Worm (Caenorhabditis elegans): Measurements from ENCODE around the gene C25E10.11.

The C25E10.11 gene

DNA sequence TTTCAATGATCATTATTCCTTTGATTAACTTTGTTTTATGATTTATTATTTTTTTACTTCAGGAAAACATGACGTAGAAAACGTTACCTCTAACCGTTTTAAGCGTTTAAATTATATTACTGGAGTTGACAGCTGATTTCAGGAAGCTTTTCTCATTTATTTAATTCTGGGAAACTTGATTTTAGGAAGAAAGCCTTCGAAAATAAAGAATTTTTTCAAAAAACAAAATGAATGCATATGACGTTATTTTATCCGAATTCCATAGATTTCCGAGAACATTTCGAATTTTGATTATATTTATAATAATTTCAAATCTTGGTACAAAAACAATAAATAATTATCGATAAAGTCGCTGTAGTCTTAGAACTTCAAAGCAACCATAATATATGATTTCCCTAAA is 9.3 kb downstream of the C25E10.11 start:
- TF ChIP-seq pes-1 (GFP tag; IDR thresholded peaks at IDR 0.05) (no peak), aly-1 (tag; optimal IDR thresholded peaks at IDR 0.05) (no peak), hmg-4 (GFP tag; optimal IDR thresholded peaks at IDR 0.05) (no peak), tbx-37 (GFP tag; conservative IDR thresholded peaks at IDR 0.05) (no peak), tbx-11 (GFP tag; IDR thresholded peaks at IDR 0.05) (no peak), hmbx-1 (tag; optimal IDR thresholded peaks at IDR 0.05) (no peak), ets-7 (tag; optimal IDR thresholded peaks at IDR 0.05) (no peak), sea-1 (GFP tag; conservative IDR thresholded peaks at IDR 0.05) (no peak), ceh-13 (GFP tag; optimal IDR thresholded peaks at IDR 0.05) (no peak), ceh-36 (tag; optimal IDR thresholded peaks at IDR 0.05) (no peak), B0310.2 (tag; optimal IDR thresholded peaks at IDR 0.05) (no peak), flt-1 (GFP tag; IDR thresholded peaks at IDR 0.05) (no peak), F13C5.2 (tag; optimal IDR thresholded peaks at IDR 0.05) (no peak), hnd-1 (tag; optimal IDR thresholded peaks at IDR 0.05) (no peak), tra-4 (tag; optimal IDR thresholded peaks at IDR 0.05) (no peak), ama-1 (optimal IDR thresholded peaks at IDR 0.05) (no peak), scrt-1 (GFP tag; IDR thresholded peaks at IDR 0.05) (no peak)

DNA sequence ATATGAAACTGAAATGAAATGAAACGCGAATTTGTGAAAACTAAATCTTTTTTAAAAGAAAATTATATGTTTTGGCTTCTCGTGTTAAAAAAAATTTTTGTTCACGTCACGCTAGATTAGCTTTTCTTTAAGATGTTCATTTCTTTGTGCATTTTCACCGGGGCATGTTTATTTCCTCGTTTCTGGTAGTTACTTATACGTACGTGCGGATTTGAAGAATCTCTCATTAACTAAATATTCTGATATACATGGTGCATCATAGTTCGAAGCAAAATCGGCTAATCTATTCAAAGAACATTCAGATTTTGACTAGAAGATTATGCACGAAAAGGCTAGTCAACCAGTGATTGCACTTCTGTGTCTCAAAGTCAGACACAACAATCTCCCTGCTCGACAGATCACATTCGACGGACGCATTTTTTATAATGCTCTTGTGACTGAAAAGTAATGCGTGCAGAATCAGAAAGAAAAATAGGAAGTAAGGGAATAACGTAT is 10.9 kb downstream of the C25E10.11 start, which contains the start of gene C25E10.17:
Gene C25E10.17, minus strand, starts transcription at position 51 of the 495 bp plus-strand sequence.
- TF ChIP-seq ceh-36 (tag; optimal IDR thresholded peaks at IDR 0.05): no peak
- TF ChIP-seq sea-1 (GFP tag; conservative IDR thresholded peaks at IDR 0.05): no peak
- TF ChIP-seq hnd-1 (tag; optimal IDR thresholded peaks at IDR 0.05): no peak
- TF ChIP-seq ets-7 (tag; optimal IDR thresholded peaks at IDR 0.05): no peak
- TF ChIP-seq tra-4 (tag; optimal IDR thresholded peaks at IDR 0.05): no peak

DNA sequence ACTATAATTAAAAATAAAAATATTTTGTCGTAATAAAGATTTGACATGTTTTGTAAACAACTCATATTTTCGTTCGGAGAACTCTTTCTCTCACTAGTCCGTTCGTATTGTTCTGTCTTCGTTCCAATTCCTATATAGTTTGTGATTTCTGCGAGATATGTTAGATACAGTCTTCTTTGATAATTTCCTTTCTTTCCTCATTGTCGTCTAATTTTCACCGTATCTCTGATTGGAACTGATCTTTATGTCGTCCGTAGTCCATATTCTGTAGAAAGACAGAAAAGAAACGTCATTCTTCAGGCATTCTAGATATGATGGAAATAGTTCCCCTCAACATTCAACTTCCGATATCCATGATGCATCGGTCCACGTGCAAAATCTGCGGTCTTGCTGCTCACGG is 13.7 kb downstream of the C25E10.11 start, which contains the start of gene nhr-30:
Gene nhr-30, plus strand, starts transcription at position 301 of the 400 bp plus-strand sequence.
- TF ChIP-seq aly-1 (tag; optimal IDR thresholded peaks at IDR 0.05): no peak
- no peak for TF ChIP-seq tra-4 (tag; optimal IDR thresholded peaks at IDR 0.05)
- TF ChIP-seq hmbx-1 (tag; optimal IDR thresholded peaks at IDR 0.05): no peak
- no peak for TF ChIP-seq flt-1 (GFP tag; IDR thresholded peaks at IDR 0.05)
- no peak for TF ChIP-seq tbx-37 (GFP tag; conservative IDR thresholded peaks at IDR 0.05)
- no peak for TF ChIP-seq ceh-36 (tag; optimal IDR thresholded peaks at IDR 0.05)
- no peak for TF ChIP-seq scrt-1 (GFP tag; IDR thresholded peaks at IDR 0.05)
- TF ChIP-seq pes-1 (GFP tag; IDR thresholded peaks at IDR 0.05): no peak
- no peak for TF ChIP-seq B0310.2 (tag; optimal IDR thresholded peaks at IDR 0.05)
- no peak for TF ChIP-seq hnd-1 (tag; optimal IDR thresholded peaks at IDR 0.05)

DNA sequence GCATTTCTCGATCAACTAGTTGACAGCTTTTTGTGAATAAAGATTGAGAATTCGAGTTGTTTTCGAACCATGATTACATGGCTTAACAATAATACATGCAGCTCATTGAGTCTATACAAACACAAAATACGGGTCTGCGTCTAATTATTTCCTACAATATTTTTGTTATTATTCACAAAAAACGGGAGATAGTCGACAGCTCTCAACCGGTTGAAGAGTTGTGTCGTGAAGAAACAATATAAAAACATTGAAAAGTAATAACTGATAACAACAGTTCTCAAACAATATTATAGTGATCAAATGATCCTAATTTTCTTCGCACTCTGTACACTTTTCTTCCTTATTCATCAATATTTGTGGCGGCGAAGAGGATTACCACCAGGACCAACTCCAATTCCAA is 17.5 kb downstream of the C25E10.11 start, which contains the start of gene cyp-33B1:
Gene cyp-33B1, plus strand, starts transcription at position 301 of the 400 bp plus-strand sequence.
- TF ChIP-seq ets-7 (tag; optimal IDR thresholded peaks at IDR 0.05): no peak
- TF ChIP-seq hnd-1 (tag; optimal IDR thresholded peaks at IDR 0.05): no peak
- no peak for TF ChIP-seq B0310.2 (tag; optimal IDR thresholded peaks at IDR 0.05)
- TF ChIP-seq aly-1 (tag; optimal IDR thresholded peaks at IDR 0.05): no peak
- TF ChIP-seq flt-1 (GFP tag; IDR thresholded peaks at IDR 0.05): no peak
- no peak for TF ChIP-seq tbx-37 (GFP tag; conservative IDR thresholded peaks at IDR 0.05)
- no peak for TF ChIP-seq ama-1 (optimal IDR thresholded peaks at IDR 0.05)

DNA sequence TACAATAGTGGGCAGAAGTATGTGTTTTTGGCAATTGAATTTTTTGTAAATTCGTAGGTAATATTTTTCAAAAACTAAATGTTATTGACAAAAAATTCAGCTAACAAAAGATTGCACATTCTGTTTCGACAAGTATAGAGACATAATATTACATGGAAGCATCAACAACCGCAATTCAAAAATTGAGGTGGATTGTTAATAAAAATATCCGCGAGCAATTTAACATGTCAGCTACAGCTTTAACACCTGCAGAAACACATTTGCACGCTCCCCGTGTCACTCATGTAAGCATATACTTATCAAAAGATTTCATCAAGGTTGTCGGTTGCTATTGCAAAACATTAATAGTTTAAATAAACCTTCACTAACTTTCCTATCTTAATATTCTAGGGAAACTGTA is 22.8 kb downstream of the C25E10.11 start, which contains the start of gene srsx-34:
Gene srsx-34, plus strand, starts transcription at position 301 of the 400 bp plus-strand sequence.
- TF ChIP-seq hmbx-1 (tag; optimal IDR thresholded peaks at IDR 0.05) (no peak), ceh-13 (GFP tag; optimal IDR thresholded peaks at IDR 0.05) (no peak), ceh-36 (tag; optimal IDR thresholded peaks at IDR 0.05) (no peak), B0310.2 (tag; optimal IDR thresholded peaks at IDR 0.05) (no peak), ets-7 (tag; optimal IDR thresholded peaks at IDR 0.05) (no peak), aly-1 (tag; optimal IDR thresholded peaks at IDR 0.05) (no peak), tbx-37 (GFP tag; conservative IDR thresholded peaks at IDR 0.05) (no peak), F13C5.2 (tag; optimal IDR thresholded peaks at IDR 0.05) (no peak), scrt-1 (GFP tag; IDR thresholded peaks at IDR 0.05) (no peak), tra-4 (tag; optimal IDR thresholded peaks at IDR 0.05) (no peak)

DNA sequence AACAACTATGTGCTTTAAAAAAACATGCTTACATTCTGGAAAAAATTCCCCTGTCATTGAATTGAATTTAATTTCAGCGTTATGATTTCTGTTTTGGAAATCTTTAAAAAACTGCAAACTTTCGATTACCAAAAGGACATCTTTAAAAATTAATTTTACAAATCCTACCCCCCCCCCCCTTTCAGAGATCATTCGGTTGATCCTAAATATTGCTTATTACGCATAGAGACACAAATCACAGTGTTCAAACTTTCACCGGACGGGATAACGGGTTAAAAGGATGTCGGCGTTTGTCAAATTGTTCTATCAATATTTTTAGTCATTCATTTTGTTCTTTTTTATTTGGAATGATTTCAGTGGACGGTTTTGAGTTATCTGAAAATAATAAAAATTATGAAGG is 25.3 kb downstream of the C25E10.11 start, which contains the start of gene C25E10.4:
Gene C25E10.4, plus strand, starts transcription at position 301 of the 400 bp plus-strand sequence.
- TF ChIP-seq hmbx-1 (tag; optimal IDR thresholded peaks at IDR 0.05): no peak
- no peak for TF ChIP-seq tbx-37 (GFP tag; conservative IDR thresholded peaks at IDR 0.05)
- no peak for TF ChIP-seq scrt-1 (GFP tag; IDR thresholded peaks at IDR 0.05)

DNA sequence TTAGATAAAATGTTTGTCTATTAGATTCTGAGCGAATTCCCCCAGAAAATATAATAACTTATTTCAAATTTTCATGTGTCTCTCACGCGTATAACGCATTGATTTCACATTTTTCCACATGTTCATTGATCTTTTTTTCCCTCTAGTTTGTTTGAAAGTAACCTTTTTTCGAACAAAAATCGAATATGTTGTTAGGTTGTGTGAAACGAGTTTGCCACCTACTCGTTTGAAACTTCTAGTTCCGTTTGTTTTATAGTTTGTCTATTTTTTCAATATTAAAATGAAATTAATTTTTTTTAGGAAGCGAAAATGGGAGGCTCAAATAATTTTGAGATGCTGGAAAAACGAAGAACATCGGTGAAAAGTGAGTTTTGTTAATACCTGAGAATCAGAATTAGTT is 28.3 kb downstream of the C25E10.11 start, which contains the start of gene C25E10.5:
Gene C25E10.5, plus strand, starts transcription at position 301 of the 400 bp plus-strand sequence.
- TF ChIP-seq ets-7 (tag; optimal IDR thresholded peaks at IDR 0.05): no peak
- no peak for TF ChIP-seq pes-1 (GFP tag; IDR thresholded peaks at IDR 0.05)
- TF ChIP-seq aly-1 (tag; optimal IDR thresholded peaks at IDR 0.05): no peak
- TF ChIP-seq ceh-36 (tag; optimal IDR thresholded peaks at IDR 0.05): no peak
- no peak for TF ChIP-seq tbx-37 (GFP tag; conservative IDR thresholded peaks at IDR 0.05)
- no peak for TF ChIP-seq sea-1 (GFP tag; conservative IDR thresholded peaks at IDR 0.05)
- TF ChIP-seq ama-1 (optimal IDR thresholded peaks at IDR 0.05): no peak
- no peak for TF ChIP-seq ceh-13 (GFP tag; optimal IDR thresholded peaks at IDR 0.05)
- no peak for TF ChIP-seq hmbx-1 (tag; optimal IDR thresholded peaks at IDR 0.05)
- no peak for TF ChIP-seq F13C5.2 (tag; optimal IDR thresholded peaks at IDR 0.05)
- no peak for TF ChIP-seq tbx-11 (GFP tag; IDR thresholded peaks at IDR 0.05)
- TF ChIP-seq flt-1 (GFP tag; IDR thresholded peaks at IDR 0.05): no peak
- no peak for TF ChIP-seq B0310.2 (tag; optimal IDR thresholded peaks at IDR 0.05)
- TF ChIP-seq tra-4 (tag; optimal IDR thresholded peaks at IDR 0.05): no peak
- TF ChIP-seq hmg-4 (GFP tag; optimal IDR thresholded peaks at IDR 0.05): no peak
- no peak for TF ChIP-seq scrt-1 (GFP tag; IDR thresholded peaks at IDR 0.05)
- no peak for TF ChIP-seq hnd-1 (tag; optimal IDR thresholded peaks at IDR 0.05)

DNA sequence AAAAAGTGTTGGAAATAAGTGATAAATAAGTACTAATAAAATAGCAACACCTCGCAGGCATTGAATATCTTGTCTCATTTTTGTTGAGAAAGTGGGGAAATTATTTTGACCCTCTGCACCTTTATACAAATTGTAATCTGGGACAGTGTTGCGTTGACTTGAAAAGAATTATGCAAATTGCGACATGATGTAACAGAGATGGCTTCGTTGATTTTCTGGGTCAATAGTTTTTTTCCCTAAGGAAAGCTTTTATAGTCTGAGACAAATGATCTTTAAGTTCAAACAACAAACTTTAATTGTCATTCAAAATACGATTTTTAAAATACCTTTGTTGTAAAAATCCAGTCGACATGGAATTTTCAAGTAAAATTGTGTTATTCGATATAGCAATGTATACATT is 33.8 kb downstream of the C25E10.11 start, which contains the start of gene bus-1:
Gene bus-1, minus strand, starts transcription at position 101 of the 400 bp plus-strand sequence.
- TF ChIP-seq scrt-1 (GFP tag; IDR thresholded peaks at IDR 0.05) (no peak), ceh-36 (tag; optimal IDR thresholded peaks at IDR 0.05) (no peak), tbx-11 (GFP tag; IDR thresholded peaks at IDR 0.05) (no peak), aly-1 (tag; optimal IDR thresholded peaks at IDR 0.05) (no peak), B0310.2 (tag; optimal IDR thresholded peaks at IDR 0.05) (no peak), tra-4 (tag; optimal IDR thresholded peaks at IDR 0.05) (no peak), tbx-37 (GFP tag; conservative IDR thresholded peaks at IDR 0.05) (no peak), hmbx-1 (tag; optimal IDR thresholded peaks at IDR 0.05) (no peak), F13C5.2 (tag; optimal IDR thresholded peaks at IDR 0.05) (no peak), hmg-4 (GFP tag; optimal IDR thresholded peaks at IDR 0.05) (no peak), pes-1 (GFP tag; IDR thresholded peaks at IDR 0.05) (no peak), ama-1 (optimal IDR thresholded peaks at IDR 0.05) (no peak), ceh-13 (GFP tag; optimal IDR thresholded peaks at IDR 0.05) (no peak), hnd-1 (tag; optimal IDR thresholded peaks at IDR 0.05) (no peak)
